Fruit fly (Drosophila melanogaster): Measurements from ENCODE around the gene CG46440.

DNA sequence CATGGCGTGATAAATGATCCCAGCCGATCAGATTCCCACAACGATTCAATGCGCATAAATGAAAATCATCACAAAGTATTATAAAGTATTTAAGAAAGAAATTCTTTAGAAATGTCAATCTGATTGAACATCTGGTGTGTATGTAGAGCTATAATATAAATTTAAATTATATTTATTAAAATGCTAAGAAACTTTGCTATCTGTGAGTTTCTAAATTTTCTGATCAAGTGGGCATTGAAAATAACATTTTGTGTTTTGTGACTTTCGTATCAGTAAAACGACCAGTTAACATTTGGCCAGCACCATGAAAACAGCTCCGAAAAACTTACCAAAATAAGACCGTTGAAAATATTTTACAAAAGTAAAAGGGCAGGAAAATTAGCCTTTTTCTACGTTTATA lies 20.1 kb downstream of the CG46440 start, which contains the start of gene CG8565:
- TF ChIP-seq CTCF (optimal IDR thresholded peaks at IDR 0.05) = no peak
- no peak for TF ChIP-seq CG8478 (optimal IDR thresholded peaks at IDR 0.05)
